Worm (Caenorhabditis elegans): ENCODE results near the gene Y50D4C.6.

- no peak for TF ChIP-seq fos-1 (tag; optimal IDR thresholded peaks at IDR 0.05)
- TF ChIP-seq mxl-3 (GFP tag; optimal IDR thresholded peaks at IDR 0.05): no peak
- no peak for TF ChIP-seq lsy-2 (tag; optimal IDR thresholded peaks at IDR 0.05)
- no peak for TF ChIP-seq Y105C5A.15 (GFP tag; IDR thresholded peaks at IDR 0.05)
Measured at ce11 chrV:982281-982756, 32.7 kb upstream of the Y50D4C.6 start, which contains the start of the genes Y50D4C.12 and unc-34.

All from whole organism, L4 larva.